Fruit fly (Drosophila melanogaster) whole organism, embryonic: Measurements from ENCODE around the gene Faa.

Experiments
- Blimp-1 ChIP-seq: fragments of 200-800 bp; sonication (Bioruptor generic); optimal IDR thresholded peaks from 3 replicates; lab custom pipeline; 2018; ENCODE audit warnings: missing biosample characterization, missing genetic modification characterization, mild to moderate bottlenecking, moderate library complexity, missing genetic modification reagents
- CG10366 ChIP-seq: fragments of 200-800 bp; sonication (Bioruptor generic); IDR thresholded peaks from 2 replicates; pipeline ENCODE4 v1.3.6; 2022; ENCODE audit warnings: missing biosample characterization, missing genetic modification characterization
- CG11085 ChIP-seq: fragments of 200-800 bp; sonication (Bioruptor generic); IDR thresholded peaks from 2 replicates; pipeline ENCODE4 v1.3.6; 2022; ENCODE audit warnings: missing biosample characterization, missing genetic modification characterization
- CG13287 ChIP-seq: fragments of 200-800 bp; sonication (Bioruptor generic); IDR thresholded peaks from 2 replicates; pipeline ENCODE4 v1.3.6; 2022; ENCODE audit warnings: missing biosample characterization, missing genetic modification characterization; ENCODE audit not compliant: partially characterized antibody
- CG13894 ChIP-seq: fragments of 200-800 bp; sonication (Bioruptor generic); optimal IDR thresholded peaks from 3 replicates; lab custom pipeline; 2018; ENCODE audit warnings: missing biosample characterization, mild to moderate bottlenecking, missing genetic modification characterization, moderate library complexity
- CG1792 ChIP-seq: fragments of 200-800 bp; sonication (Bioruptor generic); optimal IDR thresholded peaks from 2 replicates; lab custom pipeline; 2016; ENCODE audit warnings: missing biosample characterization, missing genetic modification characterization
- CG2199 ChIP-seq: fragments of 200-800 bp; sonication (Bioruptor generic); IDR thresholded peaks from 3 replicates; pipeline ENCODE4 v1.3.6; 2022; ENCODE audit warnings: missing biosample characterization, missing genetic modification characterization
- CG31388 ChIP-seq: fragments of 200-800 bp; sonication (Bioruptor generic); optimal IDR thresholded peaks from 2 replicates; lab custom pipeline; 2016; ENCODE audit warnings: missing biosample characterization, missing genetic modification characterization
- CG42726 ChIP-seq: fragments of 200-800 bp; sonication (Bioruptor generic); IDR thresholded peaks from 2 replicates; pipeline ENCODE4 v1.3.6; 2022; ENCODE audit warnings: missing biosample characterization, missing genetic modification characterization; ENCODE audit not compliant: partially characterized antibody
- CG4617 ChIP-seq: fragments of 200-800 bp; sonication (Bioruptor generic); optimal IDR thresholded peaks from 3 replicates; lab custom pipeline; 2016; ENCODE audit warnings: missing biosample characterization, missing genetic modification characterization, borderline replicate concordance
- CG4730 ChIP-seq: fragments of 200-800 bp; sonication (Bioruptor generic); IDR thresholded peaks from 2 replicates; pipeline ENCODE4 v1.3.6; 2022; ENCODE audit warnings: missing biosample characterization, missing genetic modification characterization
- CG6175 ChIP-seq: fragments of 200-800 bp; sonication (Bioruptor generic); IDR thresholded peaks from 3 replicates; pipeline ENCODE4 v1.3.6; 2022; ENCODE audit warnings: missing biosample characterization, missing genetic modification characterization
- CG8290 ChIP-seq, 3 experiments: fragments of 200-800 bp; sonication (Bioruptor generic); optimal IDR thresholded peaks; 2 replicates each; lab custom pipeline; 2016 to 2019; ENCODE audit warnings: missing biosample characterization in 3 of 3, missing genetic modification characterization in 3 of 3, mild to moderate bottlenecking in 2 of 3, moderate library complexity in 1 of 3
- Deaf1 ChIP-seq: fragments of 200-800 bp; optimal IDR thresholded peaks from 3 replicates; lab custom pipeline; 2019; ENCODE audit warnings: missing biosample characterization, mild to moderate bottlenecking, missing genetic modification characterization, moderate library complexity
- Dip3 ChIP-seq: fragments of 200-800 bp; sonication (Bioruptor generic); optimal IDR thresholded peaks from 3 replicates; lab custom pipeline; 2016; ENCODE audit warnings: missing biosample characterization, missing genetic modification characterization
- Dll ChIP-seq: fragments of 200-800 bp; sonication (Bioruptor generic); IDR thresholded peaks from 4 replicates; pipeline ENCODE4 v1.3.6; 2022; ENCODE audit warnings: missing biosample characterization, missing genetic modification characterization; ENCODE audit not compliant: partially characterized antibody
- Doc3 ChIP-seq: fragments of 200-800 bp; sonication (Bioruptor generic); IDR thresholded peaks from 3 replicates; pipeline ENCODE4 v1.3.6; 2022; ENCODE audit warnings: missing biosample characterization, missing genetic modification characterization; ENCODE audit not compliant: partially characterized antibody
- E2f2 ChIP-seq: fragments of 200-800 bp; sonication (Bioruptor generic); IDR thresholded peaks from 2 replicates; pipeline ENCODE4 v1.3.6; 2022; ENCODE audit warnings: missing biosample characterization, missing genetic modification characterization
- GATAe ChIP-seq: fragments of 200-800 bp; sonication (Bioruptor generic); conservative IDR thresholded peaks from 2 replicates; pipeline ENCODE4 v1.3.6; 2022; ENCODE audit warnings: missing biosample characterization, missing genetic modification characterization
- H15 ChIP-seq: fragments of 200-800 bp; sonication (Bioruptor generic); IDR thresholded peaks from 3 replicates; pipeline ENCODE4 v1.3.6; 2022; ENCODE audit warnings: missing biosample characterization, missing genetic modification characterization
- HLH4C ChIP-seq: fragments of 200-800 bp; sonication (Bioruptor generic); IDR thresholded peaks from 3 replicates; pipeline ENCODE4 v1.3.6; 2022; ENCODE audit warnings: missing biosample characterization, missing genetic modification characterization; ENCODE audit not compliant: partially characterized antibody
- Lim3 ChIP-seq: fragments of 200-800 bp; sonication (Bioruptor generic); IDR thresholded peaks from 2 replicates; pipeline ENCODE4 v1.3.6; 2022; ENCODE audit warnings: missing biosample characterization, missing genetic modification characterization
- Med ChIP-seq: fragments of 200-800 bp; sonication (Bioruptor generic); peaks from one replicate; lab custom pipeline; 2016; ENCODE audit warnings: missing biosample characterization, missing genetic modification characterization, mild to moderate bottlenecking, inconsistent platforms, moderate library complexity
- NfI ChIP-seq: fragments of 200-800 bp; sonication (Bioruptor generic); optimal IDR thresholded peaks from 3 replicates; lab custom pipeline; 2018; ENCODE audit warnings: missing biosample characterization, mild to moderate bottlenecking, missing genetic modification characterization, moderate library complexity
- Oli ChIP-seq: fragments of 200-800 bp; sonication (Bioruptor generic); optimal IDR thresholded peaks from 2 replicates; lab custom pipeline; 2018; ENCODE audit warnings: missing biosample characterization, mild to moderate bottlenecking, missing genetic modification characterization, moderate library complexity
- Rfx ChIP-seq: fragments of 200-800 bp; sonication (Bioruptor generic); IDR thresholded peaks from 2 replicates; pipeline ENCODE4 v1.3.6; 2022; ENCODE audit warnings: missing biosample characterization, missing genetic modification characterization
- Sox102F ChIP-seq: fragments of 200-800 bp; sonication (Bioruptor generic); optimal IDR thresholded peaks from 2 replicates; lab custom pipeline; 2018; ENCODE audit warnings: missing biosample characterization, mild to moderate bottlenecking, missing genetic modification characterization, moderate library complexity
- al ChIP-seq: fragments of 200-800 bp; sonication (Bioruptor generic); IDR thresholded peaks from 2 replicates; pipeline ENCODE4 v1.3.6; 2022; ENCODE audit warnings: missing biosample characterization, missing genetic modification characterization
- ase ChIP-seq: fragments of 200-800 bp; sonication (Bioruptor generic); IDR thresholded peaks from 3 replicates; pipeline ENCODE4 v1.3.6; 2022; ENCODE audit warnings: missing biosample characterization, missing genetic modification characterization
- bsh ChIP-seq, 2 experiments: fragments of 200-800 bp; sonication (Bioruptor generic); optimal IDR thresholded peaks; 2 replicates each; lab custom pipeline; 2017 to 2018; ENCODE audit warnings: mild to moderate bottlenecking in 2 of 2, missing biosample characterization in 2 of 2, missing genetic modification characterization in 2 of 2, moderate library complexity in 1 of 2
- chinmo ChIP-seq: fragments of 200-800 bp; sonication (Bioruptor generic); IDR thresholded peaks from 4 replicates; pipeline ENCODE4 v1.3.6; 2022; ENCODE audit warnings: missing biosample characterization, missing genetic modification characterization; ENCODE audit not compliant: partially characterized antibody
- ci ChIP-seq: fragments of 200-800 bp; sonication (Bioruptor generic); IDR thresholded peaks from 3 replicates; pipeline ENCODE4 v1.3.6; 2022; ENCODE audit warnings: missing biosample characterization, missing genetic modification characterization
- croc ChIP-seq: fragments of 200-800 bp; sonication (Bioruptor generic); conservative IDR thresholded peaks from 3 replicates; pipeline ENCODE4 v1.3.6; 2022; ENCODE audit warnings: missing biosample characterization, missing genetic modification characterization
- gem ChIP-seq: fragments of 200-800 bp; sonication (Bioruptor generic); optimal IDR thresholded peaks from 2 replicates; lab custom pipeline; 2019; ENCODE audit warnings: missing biosample characterization, mild to moderate bottlenecking, missing genetic modification characterization, moderate library complexity
- luna ChIP-seq: fragments of 200-800 bp; sonication (Bioruptor generic); optimal IDR thresholded peaks from 2 replicates; lab custom pipeline; 2016; ENCODE audit warnings: missing biosample characterization, missing genetic modification characterization
- nmo ChIP-seq: fragments of 200-800 bp; sonication (Bioruptor generic); optimal IDR thresholded peaks from 2 replicates; lab custom pipeline; 2018; ENCODE audit warnings: missing biosample characterization, mild to moderate bottlenecking, missing genetic modification characterization, moderate library complexity
- oc ChIP-seq: fragments of 200-800 bp; sonication (Bioruptor generic); optimal IDR thresholded peaks from 2 replicates; lab custom pipeline; 2018; ENCODE audit warnings: missing biosample characterization, mild to moderate bottlenecking, missing genetic modification characterization, moderate library complexity
- pnt ChIP-seq: fragments of 200-800 bp; sonication (Bioruptor generic); optimal IDR thresholded peaks from 3 replicates; lab custom pipeline; 2016; ENCODE audit warnings: missing biosample characterization, missing genetic modification characterization
- prd ChIP-seq, 3 experiments: fragments of >200 bp in 2 of 3; fragments of 200-800 bp in 1 of 3; sonication (Bioruptor generic) in 1 of 3; optimal IDR thresholded peaks in 2 of 3; IDR thresholded peaks in 1 of 3; 2 replicates in 2 of 3; 3 replicates in 1 of 3; pipeline versions ENCODE4 v1.3.6 to Lab custom; 2017 to 2022; ENCODE audit warnings: missing biosample characterization in 1 of 3, missing genetic modification characterization in 1 of 3
- psq ChIP-seq: fragments of 200-800 bp; sonication (Bioruptor generic); optimal IDR thresholded peaks from 2 replicates; lab custom pipeline; 2017; ENCODE audit warnings: missing biosample characterization, missing genetic modification characterization
- pum ChIP-seq: fragments of 200-800 bp; sonication (Bioruptor generic); optimal IDR thresholded peaks from 2 replicates; lab custom pipeline; 2016; ENCODE audit warnings: missing biosample characterization, missing genetic modification characterization
- rib ChIP-seq: fragments of 200-800 bp; sonication (Bioruptor generic); IDR thresholded peaks from 2 replicates; pipeline ENCODE4 v1.3.6; 2022; ENCODE audit warnings: missing biosample characterization, missing genetic modification characterization
- sd ChIP-seq: fragments of 200-800 bp; sonication (Bioruptor generic); optimal IDR thresholded peaks from 3 replicates; lab custom pipeline; 2018; ENCODE audit warnings: missing biosample characterization, mild to moderate bottlenecking, missing genetic modification characterization, moderate library complexity
- sna ChIP-seq: fragments of 200-800 bp; sonication (Bioruptor generic); IDR thresholded peaks from 2 replicates; pipeline ENCODE4 v1.3.6; 2022; ENCODE audit warnings: missing biosample characterization, missing genetic modification characterization; ENCODE audit not compliant: partially characterized antibody
- usp ChIP-seq: fragments of >200 bp; optimal IDR thresholded peaks from 2 replicates; lab custom pipeline; 2017; ENCODE audit warnings: missing biosample characterization, missing genetic modification characterization
- zen2 ChIP-seq: fragments of 200-800 bp; sonication (Bioruptor generic); IDR thresholded peaks from 3 replicates; pipeline ENCODE4 v1.3.6; 2022; ENCODE audit warnings: missing biosample characterization, missing genetic modification characterization; ENCODE audit not compliant: partially characterized antibody

Faa gene

dm6 chr3L:4049082-4049481, 24.7 kb downstream of the Faa start (continued):
- peak; percentile 24 for TF ChIP-seq nmo (GFP tag; lab: Kevin White, UChicago)
- TF ChIP-seq pnt (GFP tag; lab: Kevin White, UChicago), result no peak
- TF ChIP-seq Rfx (GFP tag; lab: Robert Waterston, UW), result 0 out of 2 replicates have a peak, but pooled peaks have one; percentile 13
- TF ChIP-seq Med (GFP tag; lab: Kevin White, UChicago), result peak; percentile 38

- TF ChIP-seq NfI, result no peak
- TF ChIP-seq CG4730, result no peak
- no peak for TF ChIP-seq Doc3 (GFP tag; lab: Robert Waterston, UW)
- TF ChIP-seq Dll (GFP tag; lab: Robert Waterston, UW), result no peak
- no peak for TF ChIP-seq Blimp-1 (GFP tag; lab: Kevin White, UChicago)
- no peak for TF ChIP-seq sd (tag; lab: Kevin White, UChicago)
- no peak for TF ChIP-seq al (GFP tag; lab: Robert Waterston, UW)
- no peak for TF ChIP-seq CG1792 (GFP tag; lab: Kevin White, UChicago)
- TF ChIP-seq HLH4C, result no peak
- no peak for TF ChIP-seq bsh (GFP tag; optimal IDR thresholded peaks at IDR 0.05; lab: Kevin White, UChicago)
- no peak for TF ChIP-seq Lim3 (GFP tag; lab: Robert Waterston, UW)
- TF ChIP-seq luna (GFP tag; lab: Kevin White, UChicago), result no peak
- TF ChIP-seq usp (GFP tag; lab: Kevin White, UChicago), result no peak
- TF ChIP-seq croc, result no peak
- no peak for TF ChIP-seq CG11085
- TF ChIP-seq ci (GFP tag; lab: Robert Waterston, UW), result no peak
- no peak for TF ChIP-seq H15 (GFP tag; lab: Robert Waterston, UW)
- TF ChIP-seq Dip3, result no peak
These were observed 26.1 kb downstream of the Faa start, which contains the start of gene Dpy-30L2 for dm6 chr3L:4047635-4048034. TSS of gene Dpy-30L2 (minus strand) at chr3L:4047735.

- TF ChIP-seq chinmo, result 0 out of 4 replicates have a peak, but pooled peaks have one; percentile 65
- no peak for TF ChIP-seq psq (GFP tag; lab: Kevin White, UChicago)
- TF ChIP-seq CG6175, result 0 out of 3 replicates have a peak, but pooled peaks have one; percentile 25
- TF ChIP-seq ase (GFP tag; lab: Robert Waterston, UW), result no peak
- TF ChIP-seq rib (GFP tag; lab: Robert Waterston, UW), result 0 out of 2 replicates have a peak, but pooled peaks have one; percentile 44
- TF ChIP-seq oc, result peak; percentile 15
- peak; percentile 88 for TF ChIP-seq Deaf1
- TF ChIP-seq sna (GFP tag; lab: Robert Waterston, UW), result no peak
- peak; percentile 23 for TF ChIP-seq CG13894 (tag; lab: Kevin White, UChicago)
- TF ChIP-seq E2f2, result 0 out of 2 replicates have a peak, but pooled peaks have one; percentile 22
- peak; percentile 15; the same call in 1 of the 2 replicates for TF ChIP-seq CG13287 (GFP tag; lab: Robert Waterston, UW)
These were observed 27.5 kb downstream of the Faa start, which contains the start of gene CG1136 for dm6 chr3L:4046289-4046688. TSS of gene CG1136 (plus strand) at chr3L:4046596.

dm6 chr3L:4044497-4044896, 29.3 kb downstream of the Faa start:
- TF ChIP-seq zen2 (GFP tag; lab: Robert Waterston, UW) (no peak), Rfx (GFP tag; lab: Robert Waterston, UW) (no peak), Sox102F (GFP tag; lab: Kevin White, UChicago) (peak; percentile 55), CG4617 (no peak), oc (peak; percentile 16), CG10366 (GFP tag; lab: Robert Waterston, UW) (peak; percentile 49), Oli (tag; lab: Kevin White, UChicago) (peak; percentile 32), CG42726 (GFP tag; lab: Robert Waterston, UW) (no peak), pum (GFP tag; lab: Kevin White, UChicago) (no peak), gem (peak; percentile 46), CG31388 (no peak), CG2199 (no peak), CG8290 (GFP tag; optimal IDR thresholded peaks at IDR 0.05; lab: Kevin White, UChicago) (no peak), CG8290 (tag; optimal IDR thresholded peaks at IDR 0.05; lab: Kevin White, UChicago) (no peak), prd (optimal IDR thresholded peaks at IDR 0.05; lab: Kevin White, UChicago) (no peak), prd (GFP tag; IDR thresholded peaks at IDR 0.05; lab: Robert Waterston, UW) (peak; percentile 10; the same call in 1 of the 3 replicates), GATAe (no peak)
